Worm (Caenorhabditis elegans) whole organism, late embryonic: ENCODE results near the gene gcy-4.

Experiments
- F13H6.1 ChIP-seq: sonication (generic microtip); optimal IDR thresholded peaks from 2 replicates; lab custom pipeline; 2016; ENCODE audit warnings: missing genetic modification characterization, missing compliant biosample characterization
- K02D7.2 ChIP-seq: sonication (generic microtip); optimal IDR thresholded peaks from 2 replicates; lab custom pipeline; 2017; ENCODE audit warnings: mild to moderate bottlenecking, missing genetic modification characterization, missing compliant biosample characterization
- T23F11.4 ChIP-seq: fragments of 200-800 bp; sonication (Bioruptor generic); optimal IDR thresholded peaks from 2 replicates; lab custom pipeline; 2018; ENCODE audit warnings: mild to moderate bottlenecking, missing genetic modification characterization, missing compliant biosample characterization
- Y22D7AL.16 ChIP-seq: sonication (generic microtip); optimal IDR thresholded peaks from 2 replicates; lab custom pipeline; 2016; ENCODE audit warnings: missing genetic modification characterization, missing compliant biosample characterization
- ahr-1 ChIP-seq: sonication (generic microtip); optimal IDR thresholded peaks from 2 replicates; lab custom pipeline; 2016; ENCODE audit warnings: missing genetic modification characterization, missing compliant biosample characterization
- ceh-14 ChIP-seq: sonication (generic microtip); optimal IDR thresholded peaks from 2 replicates; lab custom pipeline; 2016; ENCODE audit warnings: missing genotype, missing genetic modification characterization, missing compliant biosample characterization
- ceh-18 ChIP-seq: sonication (generic microtip); optimal IDR thresholded peaks from 2 replicates; lab custom pipeline; 2016; ENCODE audit warnings: missing genetic modification characterization, missing compliant biosample characterization
- ceh-2 ChIP-seq: sonication (generic microtip); optimal IDR thresholded peaks from 2 replicates; lab custom pipeline; 2016; ENCODE audit warnings: missing genotype, missing genetic modification characterization, missing compliant biosample characterization
- ceh-24 ChIP-seq: sonication (generic microtip); optimal IDR thresholded peaks from 2 replicates; lab custom pipeline; 2016; ENCODE audit warnings: mild to moderate bottlenecking, missing genetic modification characterization, missing compliant biosample characterization
- ceh-30 ChIP-seq: fragments of 150-350 bp; optimal IDR thresholded peaks from 2 replicates; lab custom pipeline; 2014; ENCODE audit warnings: missing biosample characterization, missing genetic modification characterization
- ceh-48 ChIP-seq: sonication (generic microtip); optimal IDR thresholded peaks from 2 replicates; lab custom pipeline; 2016; ENCODE audit warnings: missing genetic modification characterization, inconsistent platforms, missing compliant biosample characterization
- ceh-9 ChIP-seq: sonication (generic microtip); optimal IDR thresholded peaks from 2 replicates; lab custom pipeline; 2016; ENCODE audit warnings: mild to moderate bottlenecking, missing genetic modification characterization, inconsistent platforms, missing compliant biosample characterization
- elt-2 ChIP-seq: sonication (generic microtip); optimal IDR thresholded peaks from 2 replicates; lab custom pipeline; 2016; ENCODE audit warnings: missing genetic modification reagents, missing genetic modification characterization, missing compliant biosample characterization
- eyg-1 ChIP-seq: sonication (generic microtip); optimal IDR thresholded peaks from 2 replicates; lab custom pipeline; 2016; ENCODE audit warnings: missing genotype, missing genetic modification characterization, missing compliant biosample characterization
- fkh-10 ChIP-seq: fragments of 150-350 bp; optimal IDR thresholded peaks from 2 replicates; lab custom pipeline; 2014; ENCODE audit warnings: missing biosample characterization, missing genetic modification reagents, missing genetic modification characterization
- fkh-6 ChIP-seq: sonication (generic microtip); optimal IDR thresholded peaks from 2 replicates; lab custom pipeline; 2016; ENCODE audit warnings: missing genetic modification characterization, missing compliant biosample characterization
- gmeb-2 ChIP-seq: sonication (generic microtip); optimal IDR thresholded peaks from 2 replicates; lab custom pipeline; 2016; ENCODE audit warnings: missing genetic modification characterization, inconsistent platforms, missing compliant biosample characterization
- hlh-13 ChIP-seq: fragments of 200-800 bp; sonication (Bioruptor generic); optimal IDR thresholded peaks from 2 replicates; lab custom pipeline; 2018; ENCODE audit warnings: mild to moderate bottlenecking, missing genetic modification characterization, missing compliant biosample characterization
- hlh-15 ChIP-seq: sonication (generic microtip); optimal IDR thresholded peaks from 2 replicates; lab custom pipeline; 2016; ENCODE audit warnings: missing genetic modification characterization, missing compliant biosample characterization
- lin-11 ChIP-seq: fragments of 200-800 bp; sonication (Bioruptor generic); optimal IDR thresholded peaks from 2 replicates; lab custom pipeline; 2018; ENCODE audit warnings: mild to moderate bottlenecking, missing genetic modification characterization, missing compliant biosample characterization
- mec-3 ChIP-seq: sonication (generic microtip); optimal IDR thresholded peaks from 2 replicates; lab custom pipeline; 2016; ENCODE audit warnings: borderline replicate concordance, missing genetic modification characterization, missing compliant biosample characterization
- nhr-11 ChIP-seq: fragments of 150-350 bp; optimal IDR thresholded peaks from 2 replicates; lab custom pipeline; 2014; ENCODE audit warnings: missing biosample characterization, missing genetic modification characterization
- nhr-232 ChIP-seq: sonication (generic microtip); optimal IDR thresholded peaks from 2 replicates; lab custom pipeline; 2016; ENCODE audit warnings: missing genetic modification characterization, missing compliant biosample characterization
- pag-3 ChIP-seq: sonication (generic microtip); optimal IDR thresholded peaks from 2 replicates; lab custom pipeline; 2016; ENCODE audit warnings: missing compliant biosample characterization, missing genetic modification characterization, borderline replicate concordance
- pat-9 ChIP-seq: fragments of 200-800 bp; sonication (Bioruptor generic); optimal IDR thresholded peaks from 2 replicates; lab custom pipeline; 2018; ENCODE audit warnings: mild to moderate bottlenecking, missing genetic modification characterization, moderate library complexity, missing compliant biosample characterization
- pax-1 ChIP-seq: fragments of 150-350 bp; optimal IDR thresholded peaks from 2 replicates; lab custom pipeline; 2014; ENCODE audit warnings: missing biosample characterization, missing genetic modification characterization
- pqm-1 ChIP-seq: sonication (generic microtip); optimal IDR thresholded peaks from 2 replicates; lab custom pipeline; 2016; ENCODE audit warnings: missing genetic modification characterization, missing compliant biosample characterization
- pros-1 ChIP-seq: fragments of 150-350 bp; optimal IDR thresholded peaks from 2 replicates; lab custom pipeline; 2014; ENCODE audit warnings: missing biosample characterization, missing genetic modification reagents, missing genetic modification characterization
- ref-2 ChIP-seq: sonication (generic microtip); optimal IDR thresholded peaks from 2 replicates; lab custom pipeline; 2016; ENCODE audit warnings: missing genetic modification characterization, missing compliant biosample characterization
- rnt-1 ChIP-seq: sonication (generic microtip); optimal IDR thresholded peaks from 2 replicates; lab custom pipeline; 2016; ENCODE audit warnings: missing genetic modification characterization, missing compliant biosample characterization
- sdc-2 ChIP-seq: sonication (generic microtip); optimal IDR thresholded peaks from 2 replicates; lab custom pipeline; 2016; ENCODE audit warnings: missing genotype, missing genetic modification characterization, missing compliant biosample characterization
- tbx-7 ChIP-seq: sonication (generic microtip); optimal IDR thresholded peaks from 2 replicates; lab custom pipeline; 2016; ENCODE audit warnings: missing genotype, missing genetic modification characterization, missing compliant biosample characterization
- ttx-3 ChIP-seq: sonication (generic microtip); optimal IDR thresholded peaks from 2 replicates; lab custom pipeline; 2016; ENCODE audit warnings: missing genetic modification reagents, missing genetic modification characterization, missing compliant biosample characterization
- unc-55 ChIP-seq: sonication (generic microtip); optimal IDR thresholded peaks from 2 replicates; lab custom pipeline; 2017; ENCODE audit warnings: missing biosample characterization, missing genetic modification reagents, missing genetic modification characterization
- unc-86 ChIP-seq: sonication (generic microtip); optimal IDR thresholded peaks from 2 replicates; lab custom pipeline; 2016; ENCODE audit warnings: missing genetic modification characterization, missing compliant biosample characterization
- zip-5 ChIP-seq: sonication (generic microtip); optimal IDR thresholded peaks from 2 replicates; lab custom pipeline; 2016; ENCODE audit warnings: missing genetic modification characterization, missing compliant biosample characterization

The gcy-4 gene

ce11 chrII:10300082-10300749, 8.4 kb downstream of the gcy-4 start, which contains the start of gene nep-26:
TSS of gene nep-26 (minus strand) at chrII:10300132.
- peak; percentile 33 for TF ChIP-seq unc-55
- TF ChIP-seq T23F11.4 (GFP tag; lab: Kevin White, UChicago), result no peak

- no peak for TF ChIP-seq pat-9 (tag; lab: Kevin White, UChicago)
- no peak for TF ChIP-seq ttx-3
- TF ChIP-seq elt-2 (tag; lab: Kevin White, UChicago), result no peak
- TF ChIP-seq rnt-1 (tag; lab: Kevin White, UChicago), result no peak
- no peak for TF ChIP-seq ceh-30
- TF ChIP-seq F13H6.1, result no peak
- no peak for TF ChIP-seq pqm-1
- TF ChIP-seq ceh-14 (tag; lab: Kevin White, UChicago), result no peak
- no peak for TF ChIP-seq hlh-13 (GFP tag; lab: Kevin White, UChicago)
- no peak for TF ChIP-seq ceh-2
- no peak for TF ChIP-seq lin-11 (tag; lab: Kevin White, UChicago)
- TF ChIP-seq ceh-24 (tag; lab: Kevin White, UChicago), result no peak
- TF ChIP-seq ceh-18 (tag; lab: Kevin White, UChicago), result no peak
- no peak for TF ChIP-seq hlh-15 (tag; lab: Kevin White, UChicago)
- TF ChIP-seq pax-1 (tag; lab: Kevin White, UChicago), result no peak
- no peak for TF ChIP-seq tbx-7 (tag; lab: Kevin White, UChicago)
Observed at ce11 chrII:10294262-10294661, 14.4 kb downstream of the gcy-4 start.

- TF ChIP-seq mec-3 (tag; lab: Kevin White, UChicago) (no peak), ceh-48 (tag; lab: Kevin White, UChicago) (no peak), gmeb-2 (no peak), fkh-10 (no peak), sdc-2 (tag; lab: Kevin White, UChicago) (no peak), fkh-6 (no peak), pag-3 (tag; lab: Kevin White, UChicago) (no peak), K02D7.2 (tag; lab: Kevin White, UChicago) (no peak), eyg-1 (tag; lab: Kevin White, UChicago) (no peak), tbx-7 (tag; lab: Kevin White, UChicago) (no peak), ref-2 (tag; lab: Kevin White, UChicago) (no peak)
Observed at ce11 chrII:10288926-10289325, 19.7 kb downstream of the gcy-4 start.

- TF ChIP-seq zip-5 (tag; lab: Kevin White, UChicago), result no peak
- TF ChIP-seq ceh-9 (tag; lab: Kevin White, UChicago), result no peak
- no peak for TF ChIP-seq lin-11 (tag; lab: Kevin White, UChicago)
- no peak for TF ChIP-seq fkh-6
- no peak for TF ChIP-seq pax-1 (tag; lab: Kevin White, UChicago)
- TF ChIP-seq nhr-11 (tag; lab: Kevin White, UChicago), result no peak
- no peak for TF ChIP-seq nhr-232
- no peak for TF ChIP-seq pros-1 (tag; lab: Kevin White, UChicago)
- TF ChIP-seq hlh-15 (tag; lab: Kevin White, UChicago), result no peak
- no peak for TF ChIP-seq ceh-2
- TF ChIP-seq ahr-1, result no peak
- TF ChIP-seq Y22D7AL.16, result no peak
- no peak for TF ChIP-seq gmeb-2
- no peak for TF ChIP-seq ceh-48 (tag; lab: Kevin White, UChicago)
- no peak for TF ChIP-seq unc-86 (tag; lab: Kevin White, UChicago)
- TF ChIP-seq, all 69 proteins: peak for 0
Observed at ce11 chrII:10284991-10285390, 23.6 kb downstream of the gcy-4 start.
